Worm (Caenorhabditis elegans) whole organism, young adult: ENCODE data around the gene fbxa-72.

ENCODE experiments used
- C06A6.2 ChIP-seq: fragments of 200-800 bp; sonication (Bioruptor generic); conservative IDR thresholded peaks from 2 replicates; pipeline ENCODE4 v1.3.6; 2022; ENCODE audit warnings: missing genetic modification characterization, missing compliant biosample characterization
- C17E4.6 ChIP-seq: fragments of 200-800 bp; sonication (Bioruptor generic); IDR thresholded peaks from 2 replicates; pipeline ENCODE4 v1.3.6; 2022; ENCODE audit warnings: missing genetic modification reagents, missing genetic modification characterization, missing compliant biosample characterization
- F22D6.2 ChIP-seq: sonication (generic microtip); optimal IDR thresholded peaks from 2 replicates; lab custom pipeline; 2016; ENCODE audit warnings: mild to moderate bottlenecking, missing genetic modification characterization, missing compliant biosample characterization
- F33H1.4 ChIP-seq: fragments of 200-800 bp; sonication (Bioruptor generic); IDR thresholded peaks from 2 replicates; pipeline ENCODE4 v1.3.6; 2022; ENCODE audit warnings: missing genetic modification reagents, missing genetic modification characterization, missing compliant biosample characterization
- F37B4.10 ChIP-seq: fragments of 200-800 bp; sonication (Bioruptor generic); IDR thresholded peaks from 2 replicates; pipeline ENCODE4 v1.3.6; 2022; ENCODE audit warnings: missing genetic modification characterization, missing compliant biosample characterization
- F49E8.2 ChIP-seq: sonication (generic microtip); optimal IDR thresholded peaks from 3 replicates; lab custom pipeline; 2017; ENCODE audit warnings: missing genetic modification characterization, mild to moderate bottlenecking, missing compliant biosample characterization, antibody characterized with exemption, moderate library complexity; ENCODE audit not compliant: insufficient read depth
- F55B11.4 ChIP-seq: sonication (generic microtip); optimal IDR thresholded peaks from 2 replicates; lab custom pipeline; 2016; ENCODE audit warnings: missing compliant biosample characterization, missing genetic modification characterization, borderline replicate concordance; ENCODE audit not compliant: insufficient read depth
- F57C9.4 ChIP-seq: sonication (generic microtip); optimal IDR thresholded peaks from 2 replicates; lab custom pipeline; 2017; ENCODE audit warnings: mild to moderate bottlenecking, missing genetic modification characterization, missing compliant biosample characterization
- K11D2.4 ChIP-seq: fragments of 200-800 bp; sonication (Bioruptor generic); IDR thresholded peaks from 2 replicates; pipeline ENCODE4 v1.3.6; 2022; ENCODE audit warnings: missing genetic modification reagents, missing genetic modification characterization, missing compliant biosample characterization
- K12H6.12 ChIP-seq: fragments of 200-800 bp; sonication (Bioruptor generic); optimal IDR thresholded peaks from 2 replicates; lab custom pipeline; 2018; ENCODE audit warnings: mild to moderate bottlenecking, missing genetic modification characterization, missing compliant biosample characterization
- Y56A3A.18 ChIP-seq: fragments of 200-800 bp; sonication (Bioruptor generic); IDR thresholded peaks from 2 replicates; pipeline ENCODE4 v1.3.6; 2022; ENCODE audit warnings: missing genetic modification reagents, missing genetic modification characterization, missing compliant biosample characterization
- Y67H2A.10 ChIP-seq: fragments of 200-800 bp; sonication (Bioruptor generic); conservative IDR thresholded peaks from 2 replicates; pipeline ENCODE4 v1.3.6; 2022; ENCODE audit warnings: missing genetic modification reagents, missing genetic modification characterization, missing compliant biosample characterization
- Y79H2A.3 ChIP-seq: fragments of 200-800 bp; sonication (Bioruptor generic); conservative IDR thresholded peaks from 2 replicates; pipeline ENCODE4 v1.3.6; 2022; ENCODE audit warnings: missing genetic modification reagents, missing genetic modification characterization, missing compliant biosample characterization
- ZK185.1 ChIP-seq: sonication (generic microtip); optimal IDR thresholded peaks from 2 replicates; lab custom pipeline; 2016; ENCODE audit warnings: mild to moderate bottlenecking, missing genetic modification characterization, missing compliant biosample characterization; ENCODE audit not compliant: poor library complexity, severe bottlenecking
- ama-1 ChIP-seq, 3 experiments: fragments of 150-350 bp in 1 of 3; sonication (generic microtip) in 2 of 3; optimal IDR thresholded peaks; 2 replicates each; lab custom pipeline; 2014 to 2018; ENCODE audit warnings: missing biosample characterization in 2 of 3, missing genetic modification characterization in 2 of 3, missing genetic modification reagents in 2 of 3
- attf-6 ChIP-seq: fragments of 200-800 bp; sonication (Bioruptor generic); IDR thresholded peaks from 2 replicates; pipeline ENCODE4 v1.3.6; 2022; ENCODE audit warnings: missing genetic modification reagents, missing genetic modification characterization, missing compliant biosample characterization
- bed-1 ChIP-seq: fragments of 200-800 bp; sonication (Bioruptor generic); IDR thresholded peaks from 2 replicates; pipeline ENCODE4 v1.3.6; 2022; ENCODE audit warnings: missing genetic modification reagents, missing genetic modification characterization, missing compliant biosample characterization
- bed-2 ChIP-seq: fragments of 200-800 bp; sonication (Bioruptor generic); IDR thresholded peaks from 2 replicates; pipeline ENCODE4 v1.3.6; 2022; ENCODE audit warnings: missing genetic modification reagents, missing genetic modification characterization, missing compliant biosample characterization
- ccch-3 ChIP-seq: fragments of 200-800 bp; sonication (Bioruptor generic); optimal IDR thresholded peaks from 2 replicates; lab custom pipeline; 2018; ENCODE audit warnings: mild to moderate bottlenecking, missing genetic modification characterization, missing compliant biosample characterization
- ceh-100 ChIP-seq: fragments of 200-800 bp; sonication (Bioruptor generic); IDR thresholded peaks from 2 replicates; pipeline ENCODE4 v1.3.6; 2022; ENCODE audit warnings: missing genetic modification reagents, missing genetic modification characterization, missing compliant biosample characterization
- ceh-79 ChIP-seq: sonication (generic microtip); optimal IDR thresholded peaks from 2 replicates; lab custom pipeline; 2017; ENCODE audit warnings: mild to moderate bottlenecking, missing genetic modification characterization, missing compliant biosample characterization
- chd-7 ChIP-seq: sonication (generic microtip); optimal IDR thresholded peaks from 2 replicates; lab custom pipeline; 2016; ENCODE audit warnings: mild to moderate bottlenecking, missing genetic modification characterization, moderate library complexity, missing compliant biosample characterization
- die-1 ChIP-seq: sonication (generic microtip); optimal IDR thresholded peaks from 2 replicates; lab custom pipeline; 2016; ENCODE audit warnings: missing genotype, mild to moderate bottlenecking, missing genetic modification characterization, missing compliant biosample characterization
- dox-1 ChIP-seq: fragments of 200-800 bp; sonication (Bioruptor generic); IDR thresholded peaks from 2 replicates; pipeline ENCODE4 v1.3.6; 2022; ENCODE audit warnings: missing genetic modification reagents, missing genetic modification characterization, missing compliant biosample characterization
- egl-18 ChIP-seq: fragments of 200-800 bp; sonication (Bioruptor generic); IDR thresholded peaks from 2 replicates; pipeline ENCODE4 v1.3.6; 2022; ENCODE audit warnings: missing genetic modification reagents, missing genetic modification characterization, missing compliant biosample characterization
- egl-44 ChIP-seq: fragments of 200-800 bp; sonication (Bioruptor generic); IDR thresholded peaks from 2 replicates; pipeline ENCODE4 v1.3.6; 2022; ENCODE audit warnings: missing genetic modification reagents, missing genetic modification characterization, missing compliant biosample characterization
- egrh-3 ChIP-seq: fragments of 200-800 bp; sonication (Bioruptor generic); IDR thresholded peaks from 2 replicates; pipeline ENCODE4 v1.3.6; 2022; ENCODE audit warnings: missing genetic modification reagents, missing genetic modification characterization, missing compliant biosample characterization
- gei-17 ChIP-seq: fragments of 200-800 bp; sonication (Bioruptor generic); optimal IDR thresholded peaks from 2 replicates; lab custom pipeline; 2018; ENCODE audit warnings: mild to moderate bottlenecking, missing genetic modification characterization, missing compliant biosample characterization
- him-1 ChIP-seq: sonication (generic microtip); optimal IDR thresholded peaks from 2 replicates; lab custom pipeline; 2016; ENCODE audit warnings: missing genotype, missing genetic modification reagents, missing genetic modification characterization, missing compliant biosample characterization
- lin-54 ChIP-seq: fragments of 200-800 bp; sonication (Bioruptor generic); optimal IDR thresholded peaks from 2 replicates; lab custom pipeline; 2018; ENCODE audit warnings: mild to moderate bottlenecking, missing genetic modification characterization, missing compliant biosample characterization
- lsl-1 ChIP-seq: fragments of 200-800 bp; sonication (Bioruptor generic); optimal IDR thresholded peaks from 2 replicates; lab custom pipeline; 2018; ENCODE audit warnings: mild to moderate bottlenecking, missing genetic modification characterization, moderate library complexity, missing compliant biosample characterization
- lsy-27 ChIP-seq: sonication (generic microtip); optimal IDR thresholded peaks from 2 replicates; lab custom pipeline; 2017; ENCODE audit warnings: missing genetic modification characterization, mild to moderate bottlenecking, missing compliant biosample characterization, antibody characterized with exemption, missing genotype, borderline replicate concordance; ENCODE audit not compliant: insufficient read depth
- madf-3 ChIP-seq: fragments of 200-800 bp; sonication (Bioruptor generic); IDR thresholded peaks from 2 replicates; pipeline ENCODE4 v1.3.6; 2022; ENCODE audit warnings: missing genetic modification reagents, missing genetic modification characterization, missing compliant biosample characterization
- mcd-1 ChIP-seq: fragments of 200-800 bp; sonication (Bioruptor generic); IDR thresholded peaks from 2 replicates; pipeline ENCODE4 v1.3.6; 2022; ENCODE audit warnings: missing genetic modification reagents, missing genetic modification characterization, missing compliant biosample characterization
- mel-28 ChIP-seq: sonication (generic microtip); optimal IDR thresholded peaks from 2 replicates; lab custom pipeline; 2016; ENCODE audit warnings: borderline replicate concordance, mild to moderate bottlenecking, missing genetic modification characterization, missing compliant biosample characterization
- mes-4 ChIP-seq: sonication (generic microtip); optimal IDR thresholded peaks from 2 replicates; lab custom pipeline; 2016; ENCODE audit warnings: missing genotype, missing genetic modification characterization, missing compliant biosample characterization
- nfya-2 ChIP-seq: fragments of 200-800 bp; sonication (Bioruptor generic); IDR thresholded peaks from 2 replicates; pipeline ENCODE4 v1.3.6; 2022; ENCODE audit warnings: missing genetic modification reagents, missing genetic modification characterization, missing compliant biosample characterization
- nhr-120 ChIP-seq: fragments of 200-800 bp; sonication (Bioruptor generic); IDR thresholded peaks from 2 replicates; pipeline ENCODE4 v1.3.6; 2022; ENCODE audit warnings: missing genetic modification characterization, missing compliant biosample characterization
- nhr-27 ChIP-seq: fragments of 200-800 bp; sonication (Bioruptor generic); optimal IDR thresholded peaks from 2 replicates; lab custom pipeline; 2018; ENCODE audit warnings: mild to moderate bottlenecking, missing genetic modification characterization, moderate library complexity, missing compliant biosample characterization
- nhr-80 ChIP-seq: sonication (generic microtip); optimal IDR thresholded peaks from 2 replicates; lab custom pipeline; 2016; ENCODE audit warnings: missing genetic modification characterization, missing compliant biosample characterization
- nhr-90 ChIP-seq: sonication (generic microtip); optimal IDR thresholded peaks from 2 replicates; lab custom pipeline; 2016; ENCODE audit warnings: missing genotype, mild to moderate bottlenecking, missing genetic modification characterization, missing compliant biosample characterization
- repo-1 ChIP-seq: sonication (generic microtip); optimal IDR thresholded peaks from 2 replicates; lab custom pipeline; 2017; ENCODE audit warnings: mild to moderate bottlenecking, missing genetic modification characterization, missing compliant biosample characterization
- sdz-38 ChIP-seq: sonication (generic microtip); optimal IDR thresholded peaks from 2 replicates; lab custom pipeline; 2016; ENCODE audit warnings: missing genotype, missing genetic modification characterization, missing compliant biosample characterization
- somi-1 ChIP-seq: fragments of 200-800 bp; sonication (Bioruptor generic); optimal IDR thresholded peaks from 2 replicates; lab custom pipeline; 2018; ENCODE audit warnings: mild to moderate bottlenecking, missing genetic modification characterization, missing compliant biosample characterization
- tbp1 ChIP-seq: fragments of 200-800 bp; sonication (Bioruptor generic); optimal IDR thresholded peaks from 2 replicates; lab custom pipeline; 2018; ENCODE audit warnings: mild to moderate bottlenecking, missing genetic modification characterization, missing compliant biosample characterization
- tlf-1 ChIP-seq: fragments of 200-800 bp; sonication (Bioruptor generic); optimal IDR thresholded peaks from 2 replicates; lab custom pipeline; 2018; ENCODE audit warnings: mild to moderate bottlenecking, missing genetic modification characterization, missing compliant biosample characterization
- unc-130 ChIP-seq: sonication (generic microtip); optimal IDR thresholded peaks from 2 replicates; lab custom pipeline; 2016; ENCODE audit warnings: missing genetic modification reagents, missing genetic modification characterization, missing compliant biosample characterization
- unc-62 ChIP-seq: fragments of 150-350 bp; optimal IDR thresholded peaks from 2 replicates; lab custom pipeline; 2014; ENCODE audit warnings: missing biosample characterization, missing genetic modification reagents, missing genetic modification characterization
- zfh-2 ChIP-seq: fragments of 200-800 bp; sonication (Bioruptor generic); conservative IDR thresholded peaks from 2 replicates; pipeline ENCODE4 v1.3.6; 2022; ENCODE audit warnings: missing genetic modification reagents, missing genetic modification characterization, missing compliant biosample characterization
- ztf-25 ChIP-seq: fragments of 200-800 bp; sonication (Bioruptor generic); IDR thresholded peaks from 2 replicates; pipeline ENCODE4 v1.3.6; 2022; ENCODE audit warnings: missing genetic modification reagents, missing genetic modification characterization, missing compliant biosample characterization

The fbxa-72 gene

ce11 chrV:724470-724890 lies 47.9 kb upstream of the fbxa-72 start (continued):
- TF ChIP-seq egl-44 (GFP tag; lab: Robert Waterston, UW) (no peak), unc-130 (no peak), C06A6.2 (GFP tag; lab: Robert Waterston, UW) (no peak), bed-1 (no peak), K11D2.4 (no peak), bed-2 (GFP tag; lab: Robert Waterston, UW) (no peak), sdz-38 (tag; lab: Kevin White, UChicago) (no peak), ceh-79 (tag; lab: Kevin White, UChicago) (no peak), him-1 (tag; lab: Kevin White, UChicago) (no peak), die-1 (tag; lab: Kevin White, UChicago) (no peak), somi-1 (GFP tag; lab: Kevin White, UChicago) (no peak), Y56A3A.18 (GFP tag; lab: Robert Waterston, UW) (no peak), dox-1 (GFP tag; lab: Robert Waterston, UW) (no peak), F55B11.4 (no peak), tbp1 (GFP tag; lab: Kevin White, UChicago) (no peak), F49E8.2 (tag; lab: Kevin White, UChicago) (no peak), F57C9.4 (no peak), nfya-2 (GFP tag; lab: Robert Waterston, UW) (no peak), zfh-2 (GFP tag; lab: Robert Waterston, UW) (peak; percentile 75), Y67H2A.10 (GFP tag; lab: Robert Waterston, UW) (no peak), C17E4.6 (GFP tag; lab: Robert Waterston, UW) (no peak), repo-1 (tag; lab: Kevin White, UChicago) (peak; percentile 61), ccch-3 (GFP tag; lab: Kevin White, UChicago) (peak; percentile 28), gei-17 (no peak), tlf-1 (no peak), ceh-100 (no peak), mcd-1 (GFP tag; lab: Robert Waterston, UW) (no peak), F22D6.2 (no peak), mes-4 (tag; lab: Kevin White, UChicago) (no peak), nhr-120 (no peak), ama-1 (optimal IDR thresholded peaks at IDR 0.05; lab: Kevin White, UChicago) (no peak), ama-1 (GFP tag; optimal IDR thresholded peaks at IDR 0.05; lab: Kevin White, UChicago) (no peak), mel-28 (no peak), unc-62 (no peak), nhr-80 (tag; lab: Kevin White, UChicago) (no peak), lin-54 (GFP tag; lab: Kevin White, UChicago) (no peak), F37B4.10 (GFP tag; lab: Robert Waterston, UW) (no peak), egl-18 (GFP tag; lab: Robert Waterston, UW) (no peak), lsl-1 (GFP tag; lab: Kevin White, UChicago) (no peak), lsy-27 (tag; lab: Kevin White, UChicago) (no peak), F33H1.4 (GFP tag; lab: Robert Waterston, UW) (no peak), attf-6 (GFP tag; lab: Robert Waterston, UW) (no peak), ztf-25 (no peak), egrh-3 (peak; percentile 62; the same call in 1 of the 2 replicates), K12H6.12 (tag; lab: Kevin White, UChicago) (no peak), ZK185.1 (tag; lab: Kevin White, UChicago) (no peak), Y79H2A.3 (GFP tag; lab: Robert Waterston, UW) (no peak), nhr-90 (tag; lab: Kevin White, UChicago) (peak; percentile 18), chd-7 (tag; lab: Kevin White, UChicago) (no peak), madf-3 (GFP tag; lab: Robert Waterston, UW) (no peak), nhr-27 (no peak)
